Worm (Caenorhabditis elegans) whole organism, L4 larva: ENCODE measurements around the gene glb-15.

Experiments
- D1046.2 ChIP-seq: fragments of 200-800 bp; sonication (Bioruptor generic); IDR thresholded peaks from 2 replicates; pipeline ENCODE4 v1.3.6; 2022; ENCODE audit warnings: missing genetic modification characterization, missing compliant biosample characterization
- R02D3.7 ChIP-seq: fragments of 150-350 bp; sonication (generic microtip); optimal IDR thresholded peaks from 3 replicates; lab custom pipeline; 2014; ENCODE audit warnings: missing biosample characterization, missing genetic modification characterization
- T20F7.1 ChIP-seq: fragments of 200-800 bp; sonication (Bioruptor generic); optimal IDR thresholded peaks from 2 replicates; lab custom pipeline; 2018; ENCODE audit warnings: mild to moderate bottlenecking, missing genetic modification characterization, missing compliant biosample characterization
- Y48G9A.11 ChIP-seq: fragments of 200-800 bp; sonication (Bioruptor generic); IDR thresholded peaks from 2 replicates; pipeline ENCODE4 v1.3.6; 2022; ENCODE audit warnings: missing genetic modification reagents, missing genetic modification characterization, missing compliant biosample characterization
- Y75B8A.6 ChIP-seq: fragments of 200-800 bp; sonication (Bioruptor generic); IDR thresholded peaks from 2 replicates; pipeline ENCODE4 v1.3.6; 2022; ENCODE audit warnings: missing genetic modification reagents, missing genetic modification characterization, missing compliant biosample characterization
- arid-1 ChIP-seq: fragments of 200-800 bp; sonication (Bioruptor generic); conservative IDR thresholded peaks from 2 replicates; pipeline ENCODE4 v1.3.6; 2022; ENCODE audit warnings: missing genetic modification reagents, missing genetic modification characterization, missing compliant biosample characterization
- ceh-28 ChIP-seq: fragments of 150-350 bp; optimal IDR thresholded peaks from 2 replicates; lab custom pipeline; 2014; ENCODE audit warnings: missing biosample characterization, missing genetic modification reagents, missing genetic modification characterization
- ces-1 ChIP-seq: fragments of 150-350 bp; sonication (generic microtip); optimal IDR thresholded peaks from 4 replicates; lab custom pipeline; 2014; ENCODE audit warnings: missing biosample characterization, missing genetic modification reagents, missing genetic modification characterization
- daf-12 ChIP-seq: fragments of 150-350 bp; optimal IDR thresholded peaks from 2 replicates; lab custom pipeline; 2014; ENCODE audit warnings: missing biosample characterization, missing genetic modification reagents, missing genetic modification characterization
- daf-16 ChIP-seq, 3 experiments: sonication (generic microtip); optimal IDR thresholded peaks; 2 replicates each; lab custom pipeline; 2016 to 2017; ENCODE audit warnings: missing genetic modification characterization in 3 of 3, missing genetic modification reagents in 3 of 3, mild to moderate bottlenecking in 2 of 3, missing compliant biosample characterization in 2 of 3, missing biosample characterization in 1 of 3, moderate library complexity in 1 of 3
- dmd-6 ChIP-seq: fragments of 200-800 bp; sonication (Bioruptor generic); IDR thresholded peaks from 2 replicates; pipeline ENCODE4 v1.3.6; 2022; ENCODE audit warnings: missing genetic modification reagents, missing genetic modification characterization, missing compliant biosample characterization
- dmd-9 ChIP-seq: fragments of 200-800 bp; sonication (Bioruptor generic); IDR thresholded peaks from 2 replicates; pipeline ENCODE4 v1.3.6; 2022; ENCODE audit warnings: missing genetic modification reagents, missing genetic modification characterization, missing compliant biosample characterization
- dpl-1 ChIP-seq: fragments of 150-350 bp; optimal IDR thresholded peaks from 2 replicates; lab custom pipeline; 2014; ENCODE audit warnings: missing biosample characterization, missing genetic modification reagents, missing genetic modification characterization
- duxl-1 ChIP-seq: sonication (generic microtip); optimal IDR thresholded peaks from 2 replicates; lab custom pipeline; 2016; ENCODE audit warnings: mild to moderate bottlenecking, missing genetic modification characterization, moderate library complexity, missing compliant biosample characterization; ENCODE audit not compliant: poor library complexity
- dve-1 ChIP-seq: sonication (generic microtip); optimal IDR thresholded peaks from 2 replicates; lab custom pipeline; 2017; ENCODE audit warnings: antibody characterized with exemption, mild to moderate bottlenecking, missing genetic modification characterization, missing compliant biosample characterization; ENCODE audit not compliant: insufficient read depth
- egl-43 ChIP-seq: fragments of 200-800 bp; sonication (Bioruptor generic); IDR thresholded peaks from 2 replicates; pipeline ENCODE4 v1.3.6; 2022; ENCODE audit warnings: missing genetic modification reagents, missing genetic modification characterization, missing compliant biosample characterization
- fos-1 ChIP-seq: fragments of 150-350 bp; optimal IDR thresholded peaks from 2 replicates; lab custom pipeline; 2014; ENCODE audit warnings: missing biosample characterization, missing genetic modification characterization
- hif-1 ChIP-seq, 2 experiments: sonication (generic microtip); optimal IDR thresholded peaks; 2 replicates each; lab custom pipeline; 2016 to 2017; ENCODE audit warnings: missing compliant biosample characterization in 2 of 2, missing genetic modification characterization in 2 of 2, missing genetic modification reagents in 2 of 2, missing genotype in 2 of 2, mild to moderate bottlenecking in 1 of 2
- hlh-11 ChIP-seq: fragments of 200-800 bp; sonication (Bioruptor generic); optimal IDR thresholded peaks from 2 replicates; lab custom pipeline; 2018; ENCODE audit warnings: mild to moderate bottlenecking, missing genetic modification characterization, missing compliant biosample characterization
- hlh-30 ChIP-seq: sonication (generic microtip); optimal IDR thresholded peaks from 2 replicates; lab custom pipeline; 2017; ENCODE audit warnings: antibody characterized with exemption, mild to moderate bottlenecking, missing genetic modification characterization, missing compliant biosample characterization; ENCODE audit not compliant: insufficient read depth
- jun-1 ChIP-seq: fragments of 150-350 bp; optimal IDR thresholded peaks from 2 replicates; lab custom pipeline; 2014; ENCODE audit warnings: missing biosample characterization, missing genetic modification reagents, missing genetic modification characterization
- lim-7 ChIP-seq: fragments of 200-800 bp; sonication (Bioruptor generic); IDR thresholded peaks from 2 replicates; pipeline ENCODE4 v1.3.6; 2022; ENCODE audit warnings: missing genetic modification characterization, missing compliant biosample characterization
- lin-15B ChIP-seq: fragments of 150-350 bp; sonication (generic microtip); optimal IDR thresholded peaks from 3 replicates; lab custom pipeline; 2014; ENCODE audit warnings: missing biosample characterization, missing genetic modification characterization
- lin-39 ChIP-seq: fragments of 150-350 bp; optimal IDR thresholded peaks from 2 replicates; lab custom pipeline; 2014; ENCODE audit warnings: missing biosample characterization, missing genetic modification reagents, missing genetic modification characterization
- madf-5 ChIP-seq, 2 experiments: fragments of 200-800 bp; sonication (Bioruptor generic); IDR thresholded peaks; 2 replicates each; pipeline ENCODE4 v1.3.6; 2022; ENCODE audit warnings: missing compliant biosample characterization in 2 of 2, missing genetic modification characterization in 2 of 2
- mdl-1 ChIP-seq, 2 experiments: fragments of 150-350 bp in 1 of 2; sonication (generic microtip) in 1 of 2; optimal IDR thresholded peaks; 2 replicates each; lab custom pipeline; 2014 to 2017; ENCODE audit warnings: missing biosample characterization in 2 of 2, missing genetic modification characterization in 2 of 2
- mes-2 ChIP-seq: sonication (generic microtip); optimal IDR thresholded peaks from 2 replicates; lab custom pipeline; 2016; ENCODE audit warnings: missing genotype, mild to moderate bottlenecking, missing genetic modification characterization, missing compliant biosample characterization; ENCODE audit not compliant: poor library complexity, severe bottlenecking
- mxl-3 ChIP-seq: fragments of 200-800 bp; sonication (Bioruptor generic); optimal IDR thresholded peaks from 2 replicates; lab custom pipeline; 2018; ENCODE audit warnings: mild to moderate bottlenecking, missing genetic modification characterization, missing compliant biosample characterization
- nhr-102 ChIP-seq: sonication (generic microtip); optimal IDR thresholded peaks from 2 replicates; lab custom pipeline; 2016; ENCODE audit warnings: mild to moderate bottlenecking, missing genetic modification characterization, moderate library complexity, missing compliant biosample characterization
- nhr-111 ChIP-seq: fragments of 200-800 bp; sonication (Bioruptor generic); optimal IDR thresholded peaks from 2 replicates; lab custom pipeline; 2018; ENCODE audit warnings: mild to moderate bottlenecking, missing genetic modification characterization, missing compliant biosample characterization
- nhr-28 ChIP-seq: fragments of 150-350 bp; optimal IDR thresholded peaks from 2 replicates; lab custom pipeline; 2014; ENCODE audit warnings: missing biosample characterization, missing genetic modification characterization
- nhr-42 ChIP-seq: fragments of 200-800 bp; sonication (Bioruptor generic); IDR thresholded peaks from 2 replicates; pipeline ENCODE4 v1.3.6; 2022; ENCODE audit warnings: missing genetic modification characterization, missing compliant biosample characterization
- nhr-48 ChIP-seq: sonication (generic microtip); optimal IDR thresholded peaks from 2 replicates; lab custom pipeline; 2016; ENCODE audit warnings: mild to moderate bottlenecking, missing genetic modification characterization, missing compliant biosample characterization
- nhr-6 ChIP-seq: fragments of 150-350 bp; optimal IDR thresholded peaks from 2 replicates; lab custom pipeline; 2014; ENCODE audit warnings: missing biosample characterization, missing genetic modification characterization
- nhr-76 ChIP-seq: fragments of 150-350 bp; optimal IDR thresholded peaks from 2 replicates; lab custom pipeline; 2014; ENCODE audit warnings: missing biosample characterization, missing genetic modification characterization
- nhr-77 ChIP-seq: fragments of 150-350 bp; optimal IDR thresholded peaks from 2 replicates; lab custom pipeline; 2014; ENCODE audit warnings: missing biosample characterization, missing genetic modification characterization
- php-3 ChIP-seq: fragments of 200-800 bp; sonication (Bioruptor generic); IDR thresholded peaks from 2 replicates; pipeline ENCODE4 v1.3.6; 2022; ENCODE audit warnings: missing genetic modification reagents, missing genetic modification characterization, missing compliant biosample characterization
- pqm-1 ChIP-seq: sonication (generic microtip); optimal IDR thresholded peaks from 2 replicates; lab custom pipeline; 2017; ENCODE audit warnings: missing biosample characterization, missing genetic modification characterization
- sdz-12 ChIP-seq: fragments of 200-800 bp; sonication (Bioruptor generic); optimal IDR thresholded peaks from 2 replicates; lab custom pipeline; 2018; ENCODE audit warnings: mild to moderate bottlenecking, missing genetic modification characterization, missing compliant biosample characterization
- set-16 ChIP-seq: fragments of 200-800 bp; sonication (Bioruptor generic); IDR thresholded peaks from 2 replicates; pipeline ENCODE4 v1.3.6; 2022; ENCODE audit warnings: missing genetic modification reagents, missing genetic modification characterization, missing compliant biosample characterization
- snpc-1.2 ChIP-seq: fragments of 200-800 bp; sonication (Bioruptor generic); IDR thresholded peaks from 2 replicates; pipeline ENCODE4 v1.3.6; 2022; ENCODE audit warnings: missing genetic modification reagents, missing genetic modification characterization, missing compliant biosample characterization
- spr-3 ChIP-seq: fragments of 200-800 bp; sonication (Bioruptor generic); optimal IDR thresholded peaks from 2 replicates; lab custom pipeline; 2018; ENCODE audit warnings: mild to moderate bottlenecking, missing genetic modification characterization, missing compliant biosample characterization
- unc-130 ChIP-seq: sonication (generic microtip); optimal IDR thresholded peaks from 2 replicates; lab custom pipeline; 2016; ENCODE audit warnings: missing genetic modification reagents, missing genetic modification characterization, missing compliant biosample characterization
- zag-1 ChIP-seq: fragments of 150-350 bp; optimal IDR thresholded peaks from 2 replicates; lab custom pipeline; 2014; ENCODE audit warnings: missing biosample characterization, missing genetic modification characterization
- zfp-3 ChIP-seq: fragments of 200-800 bp; sonication (Bioruptor generic); conservative IDR thresholded peaks from 2 replicates; pipeline ENCODE4 v1.3.6; 2022; ENCODE audit warnings: missing genetic modification reagents, missing genetic modification characterization, missing compliant biosample characterization
- zip-2 ChIP-seq: fragments of 150-350 bp; optimal IDR thresholded peaks from 2 replicates; lab custom pipeline; 2014; ENCODE audit warnings: missing biosample characterization, missing genetic modification characterization
- ztf-11 ChIP-seq: fragments of 150-350 bp; optimal IDR thresholded peaks from 2 replicates; lab custom pipeline; 2014; ENCODE audit warnings: missing biosample characterization, missing genetic modification characterization

glb-15 gene

DNA sequence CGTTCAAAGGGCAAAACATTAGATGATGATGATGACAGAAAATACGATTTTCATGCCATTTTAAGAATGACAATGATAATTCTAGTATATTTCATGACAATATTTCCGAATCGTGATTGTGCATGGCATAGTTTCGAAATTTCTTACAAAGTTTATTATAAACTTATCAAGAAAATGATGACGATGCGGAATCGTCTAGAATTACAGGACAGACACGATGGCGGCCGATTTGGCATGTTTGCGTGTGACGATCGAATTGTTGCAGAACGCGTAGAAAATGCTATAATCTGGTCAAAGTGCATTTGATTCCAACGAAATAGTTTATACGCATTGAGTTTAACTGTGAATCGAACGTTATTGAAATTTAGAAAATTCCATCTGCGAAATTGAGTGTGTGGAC, 31.2 kb upstream of the glb-15 start (continued):
- TF ChIP-seq Y48G9A.11 (GFP tag; lab: Robert Waterston, UW) (no peak), snpc-1.2 (GFP tag; lab: Robert Waterston, UW) (no peak), nhr-28 (tag; lab: Kevin White, UChicago) (no peak), nhr-42 (GFP tag; lab: Robert Waterston, UW) (no peak), nhr-6 (tag; lab: Kevin White, UChicago) (no peak), hlh-11 (tag; lab: Kevin White, UChicago) (peak; percentile 57), D1046.2 (GFP tag; lab: Robert Waterston, UW) (no peak), daf-16 (GFP tag; optimal IDR thresholded peaks at IDR 0.05; lab: Kevin White, UChicago) (no peak), daf-16 (tag; optimal IDR thresholded peaks at IDR 0.05; lab: Kevin White, UChicago) (peak; percentile 34), unc-130 (no peak), ztf-11 (tag; lab: Kevin White, UChicago) (no peak), duxl-1 (tag; lab: Kevin White, UChicago) (no peak), hif-1 (tag; optimal IDR thresholded peaks at IDR 0.05; lab: Kevin White, UChicago) (no peak), T20F7.1 (no peak), nhr-111 (GFP tag; lab: Kevin White, UChicago) (no peak), ces-1 (GFP tag; lab: Kevin White, UChicago) (no peak), zip-2 (tag; lab: Kevin White, UChicago) (no peak), ceh-28 (tag; lab: Kevin White, UChicago) (no peak), arid-1 (GFP tag; lab: Robert Waterston, UW) (no peak)

DNA sequence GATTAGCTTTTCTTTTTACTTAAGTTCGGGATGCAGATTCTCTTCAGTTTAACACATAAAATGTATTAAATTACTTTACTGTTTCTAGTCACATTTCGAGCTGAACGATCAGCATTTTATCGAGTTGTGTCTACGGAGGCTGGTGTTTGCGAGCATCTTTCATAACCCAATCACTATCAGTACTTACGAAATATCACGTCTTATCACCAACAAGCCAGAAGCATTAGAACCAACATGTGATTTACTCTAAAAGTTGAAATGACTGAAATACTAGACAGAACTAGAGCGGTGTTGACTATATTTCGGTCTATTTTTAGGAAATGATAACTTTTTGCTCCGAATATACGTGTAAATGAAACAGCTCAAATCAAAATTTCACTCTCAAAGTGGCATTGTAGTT, 30.4 kb upstream of the glb-15 start:
- TF ChIP-seq Y48G9A.11 (GFP tag; lab: Robert Waterston, UW) (no peak), mxl-3 (GFP tag; lab: Kevin White, UChicago) (no peak), lin-15B (tag; lab: Kevin White, UChicago) (no peak), spr-3 (GFP tag; lab: Kevin White, UChicago) (no peak), egl-43 (GFP tag; lab: Robert Waterston, UW) (no peak), mes-2 (tag; lab: Kevin White, UChicago) (peak; percentile 7), pqm-1 (tag; lab: Kevin White, UChicago) (peak; percentile 91), jun-1 (no peak), dpl-1 (no peak), php-3 (GFP tag; lab: Robert Waterston, UW) (0 out of 2 replicates have a peak, but pooled peaks have one; percentile 51), nhr-28 (tag; lab: Kevin White, UChicago) (peak; percentile 75), nhr-77 (peak; percentile 34), set-16 (GFP tag; lab: Robert Waterston, UW) (no peak), Y75B8A.6 (GFP tag; lab: Robert Waterston, UW) (no peak), dve-1 (tag; lab: Kevin White, UChicago) (peak; percentile 58), hlh-30 (tag; lab: Kevin White, UChicago) (peak; percentile 45), D1046.2 (GFP tag; lab: Robert Waterston, UW) (no peak), zip-2 (tag; lab: Kevin White, UChicago) (no peak), zag-1 (tag; lab: Kevin White, UChicago) (no peak), hlh-11 (tag; lab: Kevin White, UChicago) (peak; percentile 60), lim-7 (no peak), dmd-6 (GFP tag; lab: Robert Waterston, UW) (peak; percentile 81), daf-12 (tag; lab: Kevin White, UChicago) (no peak), lin-39 (tag; lab: Kevin White, UChicago) (no peak), nhr-76 (tag; lab: Kevin White, UChicago) (no peak), madf-5 (GFP tag; IDR thresholded peaks at IDR 0.05; lab: Robert Waterston, UW) (no peak), mdl-1 (tag; optimal IDR thresholded peaks at IDR 0.05; lab: Kevin White, UChicago) (peak in 1 of 2 experiments; percentile 20), sdz-12 (GFP tag; lab: Kevin White, UChicago) (no peak), dmd-9 (GFP tag; lab: Robert Waterston, UW) (no peak), zfp-3 (GFP tag; lab: Robert Waterston, UW) (no peak), fos-1 (no peak), nhr-102 (tag; lab: Kevin White, UChicago) (no peak), nhr-6 (tag; lab: Kevin White, UChicago) (no peak), nhr-48 (tag; lab: Kevin White, UChicago) (peak; percentile 18), daf-16 (GFP tag; optimal IDR thresholded peaks at IDR 0.05; lab: Kevin White, UChicago) (no peak), daf-16 (tag; optimal IDR thresholded peaks at IDR 0.05; lab: Kevin White, UChicago) (peak; percentile 77), hif-1 (tag; optimal IDR thresholded peaks at IDR 0.05; lab: Kevin White, UChicago) (peak in 1 of 2 experiments; percentile 12), R02D3.7 (tag; lab: Kevin White, UChicago) (no peak)
